Fruit fly (Drosophila melanogaster) whole organism, pupa: Measurements from ENCODE around the gene CG34028.

Source experiments
- CG32121 ChIP-seq: fragments of 200-800 bp; sonication (Bioruptor generic); IDR thresholded peaks from 2 replicates; pipeline ENCODE4 v1.3.6; 2022; ENCODE audit warnings: missing biosample characterization, missing genetic modification characterization
- CG34367 ChIP-seq: fragments of 200-800 bp; sonication (Bioruptor generic); optimal IDR thresholded peaks from 2 replicates; lab custom pipeline; 2018; ENCODE audit warnings: missing biosample characterization, mild to moderate bottlenecking, missing genetic modification characterization
- fd96Ca ChIP-seq: fragments of 200-800 bp; sonication (Bioruptor generic); IDR thresholded peaks from 3 replicates; pipeline ENCODE4 v1.3.6; 2022; ENCODE audit warnings: missing biosample characterization, missing genetic modification characterization
- gl ChIP-seq: fragments of 200-800 bp; sonication (Bioruptor generic); optimal IDR thresholded peaks from 2 replicates; lab custom pipeline; 2018; ENCODE audit warnings: missing biosample characterization, mild to moderate bottlenecking, missing genetic modification characterization

- peak; percentile 78 for TF ChIP-seq CG32121
- TF ChIP-seq CG34367 (tag; lab: Kevin White, UChicago): peak; percentile 6
- TF ChIP-seq gl (tag; lab: Kevin White, UChicago): no peak
- TF ChIP-seq fd96Ca (GFP tag; lab: Robert Waterston, UW): peak; percentile 31; the same call in 1 of the 3 replicates
Observed at dm6 chrX:9466150-9466549, 45.2 kb upstream of the CG34028 start.
